Fruit fly (Drosophila melanogaster) whole organism, embryonic: Measurements from ENCODE around the gene CG10674.

Source experiments
- CG1233 ChIP-seq: fragments of 200-800 bp; sonication (Bioruptor generic); optimal IDR thresholded peaks from 4 replicates; lab custom pipeline; 2018; ENCODE audit warnings: missing biosample characterization, mild to moderate bottlenecking, missing genetic modification characterization
- CG8359 ChIP-seq: fragments of 200-800 bp; sonication (Bioruptor generic); optimal IDR thresholded peaks from 2 replicates; lab custom pipeline; 2017; ENCODE audit warnings: missing biosample characterization, mild to moderate bottlenecking, missing genetic modification characterization, borderline replicate concordance
- ERR ChIP-seq: fragments of 200-800 bp; sonication (Bioruptor generic); optimal IDR thresholded peaks from 2 replicates; lab custom pipeline; 2016; ENCODE audit warnings: missing biosample characterization, missing genetic modification characterization
- GATAe ChIP-seq: fragments of 200-800 bp; sonication (Bioruptor generic); conservative IDR thresholded peaks from 2 replicates; pipeline ENCODE4 v1.3.6; 2022; ENCODE audit warnings: missing biosample characterization, missing genetic modification characterization
- Jarid2 ChIP-seq: fragments of 200-800 bp; sonication (Bioruptor generic); optimal IDR thresholded peaks from 3 replicates; lab custom pipeline; 2017; ENCODE audit warnings: mild to moderate bottlenecking, missing biosample characterization, missing genetic modification reagents, missing genetic modification characterization
- Pdp1 ChIP-seq, 2 experiments: fragments of 200-800 bp; sonication (Bioruptor generic); optimal IDR thresholded peaks; 3 replicates each; lab custom pipeline; 2016; ENCODE audit warnings: missing biosample characterization in 2 of 2, missing genetic modification characterization in 2 of 2, mild to moderate bottlenecking in 1 of 2, moderate library complexity in 1 of 2
- Usf ChIP-seq: fragments of 200-800 bp; sonication (Bioruptor generic); optimal IDR thresholded peaks from 2 replicates; lab custom pipeline; 2017; ENCODE audit warnings: missing genotype, missing biosample characterization, missing genetic modification characterization
- dpn ChIP-seq, 2 experiments: fragments of 200-800 bp; sonication (Bioruptor generic); optimal IDR thresholded peaks; 3 replicates each; lab custom pipeline; 2016; ENCODE audit warnings: missing biosample characterization in 2 of 2, missing genetic modification characterization in 2 of 2
- inv ChIP-seq: fragments of 200-800 bp; sonication (Bioruptor generic); IDR thresholded peaks from 2 replicates; pipeline ENCODE4 v1.3.6; 2022; ENCODE audit warnings: missing biosample characterization, missing genetic modification characterization; ENCODE audit not compliant: partially characterized antibody
- pum ChIP-seq: fragments of 200-800 bp; sonication (Bioruptor generic); optimal IDR thresholded peaks from 2 replicates; lab custom pipeline; 2016; ENCODE audit warnings: missing biosample characterization, missing genetic modification characterization
- sisA ChIP-seq: fragments of 200-800 bp; sonication (Bioruptor generic); IDR thresholded peaks from 2 replicates; pipeline ENCODE4 v1.3.6; 2022; ENCODE audit warnings: missing biosample characterization, missing genetic modification characterization

DNA sequence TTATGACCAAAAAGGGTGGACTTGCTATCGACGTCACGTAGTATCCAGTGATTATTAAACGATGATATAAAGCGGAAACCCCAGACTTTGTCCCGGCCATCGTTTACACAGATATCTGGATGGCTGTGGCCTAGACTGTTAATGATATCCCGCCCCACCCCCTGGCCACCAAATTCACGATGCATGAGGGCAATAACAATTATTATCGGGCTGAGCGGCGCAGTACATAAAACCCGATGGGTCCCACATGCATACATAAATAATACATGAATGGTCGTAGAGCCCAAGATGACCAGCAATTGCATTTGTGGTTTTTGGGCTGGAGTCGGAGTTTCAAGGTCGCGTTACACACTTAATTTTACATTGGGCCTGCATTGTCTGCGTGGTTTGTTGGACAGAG lies 8.5 kb downstream of the CG10674 start:
- no peak for TF ChIP-seq sisA (GFP tag; lab: Robert Waterston, UW)
- TF ChIP-seq pum (GFP tag; lab: Kevin White, UChicago), result no peak
- TF ChIP-seq Pdp1 (GFP tag; optimal IDR thresholded peaks at IDR 0.05; lab: Kevin White, UChicago), result no peak
- no peak for TF ChIP-seq CG8359 (GFP tag; lab: Kevin White, UChicago)
- TF ChIP-seq inv (GFP tag; lab: Robert Waterston, UW), result no peak
- TF ChIP-seq GATAe (GFP tag; lab: Robert Waterston, UW), result no peak
- no peak for TF ChIP-seq CG1233 (GFP tag; lab: Kevin White, UChicago)
- TF ChIP-seq Usf (GFP tag; lab: Kevin White, UChicago), result no peak
- TF ChIP-seq ERR (GFP tag; lab: Kevin White, UChicago), result no peak
- no peak for TF ChIP-seq dpn (GFP tag; optimal IDR thresholded peaks at IDR 0.05; lab: Kevin White, UChicago)
- TF ChIP-seq Jarid2 (GFP tag; lab: Kevin White, UChicago), result no peak
